Fruit fly (Drosophila melanogaster) whole organism, embryonic: ENCODE results near the gene CG11951.

Source experiments
- Aef1 ChIP-seq: fragments of 200-800 bp; sonication (Bioruptor generic); IDR thresholded peaks from 3 replicates; pipeline ENCODE4 v1.3.6; 2022; ENCODE audit warnings: missing biosample characterization, missing genetic modification characterization
- Atf-2 ChIP-seq: fragments of 200-800 bp; sonication (Bioruptor generic); optimal IDR thresholded peaks from 2 replicates; lab custom pipeline; 2016; ENCODE audit warnings: missing biosample characterization, missing genetic modification characterization
- B-H2 ChIP-seq: fragments of 200-800 bp; sonication (Bioruptor generic); optimal IDR thresholded peaks from 2 replicates; lab custom pipeline; 2018; ENCODE audit warnings: missing biosample characterization, mild to moderate bottlenecking, missing genetic modification characterization
- BtbVII ChIP-seq: fragments of 200-800 bp; sonication (Bioruptor generic); optimal IDR thresholded peaks from 3 replicates; lab custom pipeline; 2017; ENCODE audit warnings: missing biosample characterization, mild to moderate bottlenecking, missing genetic modification characterization
- C15 ChIP-seq: fragments of 200-800 bp; sonication (Bioruptor generic); IDR thresholded peaks from 3 replicates; pipeline ENCODE4 v1.3.6; 2022; ENCODE audit warnings: missing biosample characterization, missing genetic modification characterization
- CG10209 ChIP-seq: fragments of 200-800 bp; sonication (Bioruptor generic); optimal IDR thresholded peaks from 3 replicates; lab custom pipeline; 2017; ENCODE audit warnings: missing biosample characterization, mild to moderate bottlenecking, missing genetic modification characterization, missing genetic modification reagents
- CG11085 ChIP-seq: fragments of 200-800 bp; sonication (Bioruptor generic); IDR thresholded peaks from 2 replicates; pipeline ENCODE4 v1.3.6; 2022; ENCODE audit warnings: missing biosample characterization, missing genetic modification characterization
- CG11247 ChIP-seq: fragments of 200-800 bp; sonication (Bioruptor generic); IDR thresholded peaks from 2 replicates; pipeline ENCODE4 v1.3.6; 2022; ENCODE audit warnings: missing biosample characterization, missing genetic modification characterization
- CG12391 ChIP-seq: fragments of 200-800 bp; sonication (Bioruptor generic); optimal IDR thresholded peaks from 3 replicates; lab custom pipeline; 2018; ENCODE audit warnings: missing biosample characterization, mild to moderate bottlenecking, missing genetic modification characterization, moderate library complexity
- CG12659 ChIP-seq: fragments of 200-800 bp; sonication (Bioruptor generic); optimal IDR thresholded peaks from 3 replicates; lab custom pipeline; 2017; ENCODE audit warnings: mild to moderate bottlenecking, missing biosample characterization, missing genetic modification reagents, missing genetic modification characterization
- CG15514 ChIP-seq: fragments of 200-800 bp; sonication (Bioruptor generic); optimal IDR thresholded peaks from 3 replicates; lab custom pipeline; 2017; ENCODE audit warnings: missing biosample characterization, missing genetic modification characterization, mild to moderate bottlenecking, moderate library complexity, missing genetic modification reagents
- CG1603 ChIP-seq: fragments of 200-800 bp; sonication (Bioruptor generic); optimal IDR thresholded peaks from 2 replicates; lab custom pipeline; 2019; ENCODE audit warnings: missing biosample characterization, mild to moderate bottlenecking, missing genetic modification characterization, moderate library complexity
- CG17186 ChIP-seq: fragments of 200-800 bp; sonication (Bioruptor generic); optimal IDR thresholded peaks from 3 replicates; lab custom pipeline; 2017; ENCODE audit warnings: missing biosample characterization, missing genetic modification reagents, missing genetic modification characterization
- CG17568 ChIP-seq: fragments of 200-800 bp; sonication (Bioruptor generic); optimal IDR thresholded peaks from 2 replicates; lab custom pipeline; 2018; ENCODE audit warnings: missing biosample characterization, mild to moderate bottlenecking, missing genetic modification characterization, moderate library complexity
- CG2875 ChIP-seq: fragments of 200-800 bp; sonication (Bioruptor generic); optimal IDR thresholded peaks from 2 replicates; lab custom pipeline; 2017; ENCODE audit warnings: missing biosample characterization, mild to moderate bottlenecking, missing genetic modification characterization, missing genetic modification reagents
- CG2889 ChIP-seq: fragments of 200-800 bp; sonication (Bioruptor generic); IDR thresholded peaks from 3 replicates; pipeline ENCODE4 v1.3.6; 2022; ENCODE audit warnings: missing biosample characterization, missing genetic modification characterization
- CG33213 ChIP-seq: fragments of 200-800 bp; sonication (Bioruptor generic); optimal IDR thresholded peaks from 3 replicates; lab custom pipeline; 2016; ENCODE audit warnings: missing biosample characterization, missing genetic modification characterization
- CG4328 ChIP-seq: fragments of 200-800 bp; sonication (Bioruptor generic); optimal IDR thresholded peaks from 3 replicates; lab custom pipeline; 2017; ENCODE audit warnings: missing biosample characterization, missing genetic modification reagents, missing genetic modification characterization
- CG6765 ChIP-seq: fragments of 200-800 bp; sonication (Bioruptor generic); optimal IDR thresholded peaks from 3 replicates; lab custom pipeline; 2017; ENCODE audit warnings: missing biosample characterization, mild to moderate bottlenecking, missing genetic modification characterization
- CG8281 ChIP-seq: fragments of 200-800 bp; sonication (Bioruptor generic); optimal IDR thresholded peaks from 2 replicates; lab custom pipeline; 2018; ENCODE audit warnings: missing biosample characterization, mild to moderate bottlenecking, missing genetic modification characterization, moderate library complexity
- CG8388 ChIP-seq: fragments of 200-800 bp; sonication (Bioruptor generic); optimal IDR thresholded peaks from 2 replicates; lab custom pipeline; 2019; ENCODE audit warnings: missing biosample characterization, mild to moderate bottlenecking, missing genetic modification characterization, moderate library complexity
- CG8478 ChIP-seq: fragments of >200 bp; optimal IDR thresholded peaks from 2 replicates; lab custom pipeline; 2018
- CG9817 ChIP-seq: fragments of 200-800 bp; sonication (Bioruptor generic); optimal IDR thresholded peaks from 2 replicates; lab custom pipeline; 2018; ENCODE audit warnings: missing biosample characterization, mild to moderate bottlenecking, missing genetic modification characterization, moderate library complexity
- Dp ChIP-seq: fragments of 200-800 bp; sonication (Bioruptor generic); optimal IDR thresholded peaks from 2 replicates; lab custom pipeline; 2018; ENCODE audit warnings: missing biosample characterization, mild to moderate bottlenecking, missing genetic modification characterization, moderate library complexity
- E2f2 ChIP-seq: fragments of 200-800 bp; sonication (Bioruptor generic); IDR thresholded peaks from 2 replicates; pipeline ENCODE4 v1.3.6; 2022; ENCODE audit warnings: missing biosample characterization, missing genetic modification characterization
- Gsc ChIP-seq: fragments of 200-800 bp; sonication (Bioruptor generic); IDR thresholded peaks from 2 replicates; pipeline ENCODE4 v1.3.6; 2022; ENCODE audit warnings: missing biosample characterization, missing genetic modification characterization
- Neu2 ChIP-seq: fragments of 200-800 bp; sonication (Bioruptor generic); optimal IDR thresholded peaks from 3 replicates; lab custom pipeline; 2016; ENCODE audit warnings: missing biosample characterization, missing genetic modification characterization, borderline replicate concordance
- Optix ChIP-seq: fragments of 200-800 bp; sonication (Bioruptor generic); IDR thresholded peaks from 3 replicates; pipeline ENCODE4 v1.3.6; 2022; ENCODE audit warnings: missing biosample characterization, missing genetic modification characterization
- PHDP ChIP-seq: fragments of 200-800 bp; sonication (Bioruptor generic); optimal IDR thresholded peaks from 3 replicates; lab custom pipeline; 2018; ENCODE audit warnings: missing biosample characterization, mild to moderate bottlenecking, missing genetic modification characterization, moderate library complexity
- Sox102F ChIP-seq: fragments of 200-800 bp; sonication (Bioruptor generic); optimal IDR thresholded peaks from 2 replicates; lab custom pipeline; 2018; ENCODE audit warnings: missing biosample characterization, mild to moderate bottlenecking, missing genetic modification characterization, moderate library complexity
- amos ChIP-seq: fragments of 200-800 bp; sonication (Bioruptor generic); IDR thresholded peaks from 2 replicates; pipeline ENCODE4 v1.3.6; 2022; ENCODE audit warnings: missing biosample characterization, missing genetic modification characterization; ENCODE audit not compliant: partially characterized antibody
- bbx ChIP-seq: fragments of 200-800 bp; sonication (Bioruptor generic); IDR thresholded peaks from 2 replicates; pipeline ENCODE4 v1.3.6; 2022; ENCODE audit warnings: missing biosample characterization, missing genetic modification characterization; ENCODE audit not compliant: partially characterized antibody
- br ChIP-seq: fragments of >200 bp; optimal IDR thresholded peaks from 2 replicates; lab custom pipeline; 2017
- crol ChIP-seq: fragments of 200-800 bp; sonication (Bioruptor generic); IDR thresholded peaks from 2 replicates; pipeline ENCODE4 v1.3.6; 2022; ENCODE audit warnings: missing biosample characterization, missing genetic modification characterization
- dm ChIP-seq: fragments of 200-800 bp; sonication (Bioruptor generic); optimal IDR thresholded peaks from 3 replicates; lab custom pipeline; 2016; ENCODE audit warnings: missing biosample characterization, missing genetic modification characterization
- h ChIP-seq: fragments of >200 bp; optimal IDR thresholded peaks from 2 replicates; lab custom pipeline; 2017
- hbn ChIP-seq: fragments of 200-800 bp; sonication (Bioruptor generic); IDR thresholded peaks from 2 replicates; pipeline ENCODE4 v1.3.6; 2022; ENCODE audit warnings: missing biosample characterization, missing genetic modification characterization; ENCODE audit not compliant: partially characterized antibody
- hkb ChIP-seq, 2 experiments: fragments of 200-800 bp in 1 of 2; fragments of >200 bp in 1 of 2; sonication (Bioruptor generic) in 1 of 2; IDR thresholded peaks in 1 of 2; optimal IDR thresholded peaks in 1 of 2; 2 replicates each; pipeline versions ENCODE4 v1.3.6 to Lab custom; 2017 to 2022; ENCODE audit warnings: missing biosample characterization in 1 of 2, missing genetic modification characterization in 1 of 2
- jigr1 ChIP-seq: fragments of 200-800 bp; sonication (Bioruptor generic); IDR thresholded peaks from 3 replicates; pipeline ENCODE4 v1.3.6; 2022; ENCODE audit warnings: missing biosample characterization, missing genetic modification characterization
- lab ChIP-seq: fragments of 200-800 bp; sonication (Bioruptor generic); optimal IDR thresholded peaks from 3 replicates; lab custom pipeline; 2017; ENCODE audit warnings: missing biosample characterization, missing genetic modification characterization, mild to moderate bottlenecking, moderate library complexity, missing genetic modification reagents
- nom ChIP-seq: fragments of 200-800 bp; sonication (Bioruptor generic); optimal IDR thresholded peaks from 2 replicates; lab custom pipeline; 2017; ENCODE audit warnings: missing biosample characterization, missing genetic modification characterization, mild to moderate bottlenecking, moderate library complexity, missing genetic modification reagents
- p53 ChIP-seq: fragments of 200-800 bp; sonication (Bioruptor generic); optimal IDR thresholded peaks from 2 replicates; lab custom pipeline; 2016; ENCODE audit warnings: missing biosample characterization, missing genetic modification characterization
- row ChIP-seq: fragments of 200-800 bp; sonication (Bioruptor generic); IDR thresholded peaks from 3 replicates; pipeline ENCODE4 v1.3.6; 2022; ENCODE audit warnings: missing biosample characterization, missing genetic modification characterization
- schlank ChIP-seq: fragments of 200-800 bp; sonication (Bioruptor generic); optimal IDR thresholded peaks from 2 replicates; lab custom pipeline; 2018; ENCODE audit warnings: missing biosample characterization, mild to moderate bottlenecking, missing genetic modification characterization
- sima ChIP-seq: fragments of 200-800 bp; sonication (Bioruptor generic); optimal IDR thresholded peaks from 2 replicates; lab custom pipeline; 2016; ENCODE audit warnings: missing biosample characterization, missing genetic modification characterization
- sna ChIP-seq: fragments of 200-800 bp; sonication (Bioruptor generic); IDR thresholded peaks from 2 replicates; pipeline ENCODE4 v1.3.6; 2022; ENCODE audit warnings: missing biosample characterization, missing genetic modification characterization; ENCODE audit not compliant: partially characterized antibody
- ttk ChIP-seq: fragments of 200-800 bp; sonication (Bioruptor generic); IDR thresholded peaks from 2 replicates; pipeline ENCODE4 v2.1.2; 2022; ENCODE audit warnings: missing biosample characterization, missing genetic modification characterization
- usp ChIP-seq: fragments of >200 bp; optimal IDR thresholded peaks from 2 replicates; lab custom pipeline; 2017; ENCODE audit warnings: missing biosample characterization, missing genetic modification characterization
- vnd ChIP-seq: fragments of 200-800 bp; sonication (Bioruptor generic); IDR thresholded peaks from 3 replicates; pipeline ENCODE4 v1.3.6; 2022; ENCODE audit warnings: missing biosample characterization, missing genetic modification characterization; ENCODE audit not compliant: partially characterized antibody
- wek ChIP-seq: fragments of 200-800 bp; sonication (Bioruptor generic); optimal IDR thresholded peaks from 3 replicates; lab custom pipeline; 2018; ENCODE audit warnings: missing biosample characterization, mild to moderate bottlenecking, missing genetic modification characterization, moderate library complexity

Gene CG11951

dm6 chr3R:29219948-29220347 lies 18.6 kb downstream of the CG11951 start, which contains the start of gene eEF1gamma (continued):
- TF ChIP-seq CG1603 (tag; lab: Kevin White, UChicago) (peak; percentile 95), CG8388 (GFP tag; lab: Kevin White, UChicago) (peak; percentile 90), CG4328 (GFP tag; lab: Kevin White, UChicago) (peak; percentile 97), sima (peak; percentile 94), schlank (tag; lab: Kevin White, UChicago) (peak; percentile 96), E2f2 (GFP tag; lab: Robert Waterston, UW) (peak; percentile 82), B-H2 (GFP tag; lab: Kevin White, UChicago) (peak; percentile 96), hkb (optimal IDR thresholded peaks at IDR 0.05; lab: Kevin White, UChicago) (no peak), hkb (GFP tag; IDR thresholded peaks at IDR 0.05; lab: Robert Waterston, UW) (peak; percentile 95), CG6765 (GFP tag; lab: Kevin White, UChicago) (peak; percentile 98), ttk (GFP tag; lab: Robert Waterston, UW) (peak; percentile 93), row (GFP tag; lab: Robert Waterston, UW) (peak; percentile 79), Neu2 (peak; percentile 81), CG10209 (GFP tag; lab: Kevin White, UChicago) (peak; percentile 96), CG2875 (peak; percentile 95), Dp (GFP tag; lab: Kevin White, UChicago) (peak; percentile 52), CG9817 (peak; percentile 92), CG33213 (peak; percentile 97), hbn (GFP tag; lab: Robert Waterston, UW) (peak; percentile 89), Aef1 (GFP tag; lab: Robert Waterston, UW) (peak; percentile 83), PHDP (tag; lab: Kevin White, UChicago) (peak; percentile 95), CG2889 (GFP tag; lab: Robert Waterston, UW) (peak; percentile 80), CG11247 (GFP tag; lab: Robert Waterston, UW) (peak; percentile 96), vnd (GFP tag; lab: Robert Waterston, UW) (peak; percentile 91), usp (GFP tag; lab: Kevin White, UChicago) (no peak), BtbVII (GFP tag; lab: Kevin White, UChicago) (peak; percentile 97), CG8281 (peak; percentile 86), CG11085 (peak; percentile 95), Gsc (GFP tag; lab: Robert Waterston, UW) (no peak), CG8478 (no peak), lab (GFP tag; lab: Kevin White, UChicago) (peak; percentile 98), Optix (GFP tag; lab: Robert Waterston, UW) (peak; percentile 94), h (lab: Kevin White, UChicago) (no peak), Sox102F (GFP tag; lab: Kevin White, UChicago) (peak; percentile 80), CG15514 (GFP tag; lab: Kevin White, UChicago) (peak; percentile 94), wek (GFP tag; lab: Kevin White, UChicago) (peak; percentile 95), nom (GFP tag; lab: Kevin White, UChicago) (peak; percentile 95), dm (peak; percentile 98), crol (peak; percentile 84), C15 (GFP tag; lab: Robert Waterston, UW) (peak; percentile 93), CG12391 (tag; lab: Kevin White, UChicago) (peak; percentile 95), CG17186 (GFP tag; lab: Kevin White, UChicago) (peak; percentile 100), Atf-2 (GFP tag; lab: Kevin White, UChicago) (peak; percentile 92), CG12659 (peak; percentile 98), CG17568 (GFP tag; lab: Kevin White, UChicago) (no peak), bbx (GFP tag; lab: Robert Waterston, UW) (peak; percentile 96), sna (peak; percentile 88), jigr1 (GFP tag; lab: Robert Waterston, UW) (no peak), br (lab: Kevin White, UChicago) (no peak), p53 (GFP tag; lab: Kevin White, UChicago) (peak; percentile 93), amos (peak; percentile 95)
